Fruit fly (Drosophila melanogaster): ENCODE results near the gene CG43085.

CG43085 gene

dm6 chr3L:17610896-17611711, 35.4 kb downstream of the CG43085 start (continued):
- TF ChIP-seq esn (GFP tag; optimal IDR thresholded peaks at IDR 0.05) (peak; percentile 96), achi (GFP tag; optimal IDR thresholded peaks at IDR 0.05) (peak; percentile 93), CG6854 (GFP tag; optimal IDR thresholded peaks at IDR 0.05) (peak; percentile 78), fd85E (GFP tag; optimal IDR thresholded peaks at IDR 0.05) (peak; percentile 23), topi (GFP tag; optimal IDR thresholded peaks at IDR 0.05) (peak; percentile 94), Sox14 (GFP tag; optimal IDR thresholded peaks at IDR 0.05) (peak; percentile 88), Eip78C (GFP tag) (peak; percentile 98), salr (GFP tag; optimal IDR thresholded peaks at IDR 0.05) (peak in 1 of 2 experiments; percentile 99), CG34406 (GFP tag; optimal IDR thresholded peaks at IDR 0.05) (peak; percentile 92), CG8319 (GFP tag; optimal IDR thresholded peaks at IDR 0.05) (peak; percentile 77), CG6808 (GFP tag; optimal IDR thresholded peaks at IDR 0.05) (peak; percentile 61), Smox (GFP tag; optimal IDR thresholded peaks at IDR 0.05) (peak; percentile 96), Ets21C (GFP tag; optimal IDR thresholded peaks at IDR 0.05) (peak; percentile 85), CG11294 (GFP tag; IDR thresholded peaks at IDR 0.05) (peak; percentile 74), CG4318 (GFP tag; optimal IDR thresholded peaks at IDR 0.05) (peak; percentile 99), Sox102F (GFP tag; optimal IDR thresholded peaks at IDR 0.05) (peak; percentile 92), Blimp-1 (GFP tag; optimal IDR thresholded peaks at IDR 0.05) (peak; percentile 89)

dm6 chr3L:17609068-17609382, 37.5 kb downstream of the CG43085 start:
- TF ChIP-seq svp (GFP tag), result peak; percentile 79
- TF ChIP-seq vri (GFP tag; optimal IDR thresholded peaks at IDR 0.05), result peak; percentile 55
- no peak for TF ChIP-seq CG9139 (GFP tag; optimal IDR thresholded peaks at IDR 0.05)

- peak; percentile 55 for TF ChIP-seq Lpt (GFP tag; optimal IDR thresholded peaks at IDR 0.05)
- TF ChIP-seq CG11902 (GFP tag; optimal IDR thresholded peaks at IDR 0.05), result peak; percentile 50
- peak; percentile 61 for TF ChIP-seq achi (GFP tag; optimal IDR thresholded peaks at IDR 0.05)
- TF ChIP-seq CG16779 (tag; optimal IDR thresholded peaks at IDR 0.05), result no peak
- TF ChIP-seq pdm3 (GFP tag; optimal IDR thresholded peaks at IDR 0.05), result peak; percentile 76
- TF ChIP-seq CG9139 (GFP tag; optimal IDR thresholded peaks at IDR 0.05), result no peak
- peak; percentile 83 for TF ChIP-seq Hr4 (GFP tag; optimal IDR thresholded peaks at IDR 0.05)
- TF ChIP-seq fkh (GFP tag; optimal IDR thresholded peaks at IDR 0.05), result no peak
- TF ChIP-seq Sox15 (GFP tag; optimal IDR thresholded peaks at IDR 0.05), result peak; percentile 55
- TF ChIP-seq Ets96B (tag; optimal IDR thresholded peaks at IDR 0.05), result no peak
- no peak for TF ChIP-seq dsx (GFP tag; optimal IDR thresholded peaks at IDR 0.05; ENCODE audit: poor library complexity, severe bottlenecking)
- TF ChIP-seq spab (GFP tag; optimal IDR thresholded peaks at IDR 0.05), result no peak
- peak; percentile 56 for TF ChIP-seq OdsH (GFP tag; optimal IDR thresholded peaks at IDR 0.05)
- TF ChIP-seq CG11294 (GFP tag; IDR thresholded peaks at IDR 0.05), result no peak; the same call in 1 of the 2 replicates
- TF ChIP-seq CG31627 (GFP tag; optimal IDR thresholded peaks at IDR 0.05), result peak; percentile 86
- peak; percentile 90 for TF ChIP-seq svp (GFP tag)
- peak; percentile 80 for TF ChIP-seq lz (GFP tag; optimal IDR thresholded peaks at IDR 0.05)
- TF ChIP-seq CG8319 (GFP tag; optimal IDR thresholded peaks at IDR 0.05), result peak; percentile 30
- TF ChIP-seq CG7368 (GFP tag; optimal IDR thresholded peaks at IDR 0.05), result peak; percentile 6
- TF ChIP-seq CG32006 (GFP tag; optimal IDR thresholded peaks at IDR 0.05), result peak; percentile 88
- no peak for TF ChIP-seq Gug (GFP tag; IDR thresholded peaks at IDR 0.05)
- peak; percentile 44 for TF ChIP-seq net (GFP tag; optimal IDR thresholded peaks at IDR 0.05)
- peak; percentile 82 for TF ChIP-seq Sox14 (GFP tag; optimal IDR thresholded peaks at IDR 0.05)
- no peak for TF ChIP-seq ss (GFP tag; optimal IDR thresholded peaks at IDR 0.05)
- no peak for TF ChIP-seq Smox (GFP tag; optimal IDR thresholded peaks at IDR 0.05)
- TF ChIP-seq CG6792 (GFP tag; optimal IDR thresholded peaks at IDR 0.05), result peak; percentile 42
- TF ChIP-seq vri (GFP tag; optimal IDR thresholded peaks at IDR 0.05), result no peak
- peak; percentile 75 for TF ChIP-seq Sox102F (GFP tag; optimal IDR thresholded peaks at IDR 0.05)
- TF ChIP-seq acj6 (GFP tag; optimal IDR thresholded peaks at IDR 0.05), result peak; percentile 62
- no peak for TF ChIP-seq CG6808 (GFP tag; optimal IDR thresholded peaks at IDR 0.05)
- TF ChIP-seq Met (GFP tag; optimal IDR thresholded peaks at IDR 0.05), result peak; percentile 84
- TF ChIP-seq esn (GFP tag; optimal IDR thresholded peaks at IDR 0.05), result peak; percentile 85
- TF ChIP-seq CG10669 (GFP tag; optimal IDR thresholded peaks at IDR 0.05), result no peak
- TF ChIP-seq Eip78C (GFP tag), result peak; percentile 90
- peak; percentile 60 for TF ChIP-seq CG34406 (GFP tag; optimal IDR thresholded peaks at IDR 0.05)
- peak; percentile 42 for TF ChIP-seq fd85E (GFP tag; optimal IDR thresholded peaks at IDR 0.05)
Observed at dm6 chr3L:17608185-17609067, 38.1 kb downstream of the CG43085 start.
